Fruit fly (Drosophila melanogaster) whole organism, prepupa: ENCODE measurements around the gene Ask1.
A peak's percentile ranks its signal among the peaks of the same experiment; 100 is the strongest.

Experiments
- Blimp-1 ChIP-seq: fragments of 200-800 bp; sonication (Bioruptor generic); optimal IDR thresholded peaks from 3 replicates; lab custom pipeline; 2017; ENCODE audit warnings: missing biosample characterization, missing genetic modification characterization, mild to moderate bottlenecking, moderate library complexity, missing genetic modification reagents
- CG10631 ChIP-seq: fragments of 200-800 bp; sonication (Bioruptor generic); optimal IDR thresholded peaks from 2 replicates; lab custom pipeline; 2016; ENCODE audit warnings: missing biosample characterization, missing genetic modification characterization
- CG11294 ChIP-seq: fragments of 200-800 bp; sonication (Bioruptor generic); IDR thresholded peaks from 2 replicates; pipeline ENCODE4 v1.3.6; 2022; ENCODE audit warnings: missing biosample characterization, missing genetic modification characterization
- CG11762 ChIP-seq: fragments of 200-800 bp; sonication (Bioruptor generic); optimal IDR thresholded peaks from 3 replicates; lab custom pipeline; 2016; ENCODE audit warnings: missing biosample characterization, missing genetic modification characterization; ENCODE audit not compliant: insufficient read depth
- CG11902 ChIP-seq: fragments of 200-800 bp; sonication (Bioruptor generic); optimal IDR thresholded peaks from 3 replicates; lab custom pipeline; 2016; ENCODE audit warnings: missing biosample characterization, missing genetic modification characterization
- CG1621 ChIP-seq: fragments of 200-800 bp; sonication (Bioruptor generic); optimal IDR thresholded peaks from 3 replicates; lab custom pipeline; 2018; ENCODE audit warnings: missing biosample characterization, mild to moderate bottlenecking, missing genetic modification characterization
- CG16779 ChIP-seq: fragments of 200-800 bp; sonication (Bioruptor generic); optimal IDR thresholded peaks from 3 replicates; lab custom pipeline; 2017; ENCODE audit warnings: missing biosample characterization, mild to moderate bottlenecking, missing genetic modification characterization
- CG3032 ChIP-seq: fragments of 200-800 bp; optimal IDR thresholded peaks from 2 replicates; lab custom pipeline; 2019; ENCODE audit warnings: missing biosample characterization, mild to moderate bottlenecking, missing genetic modification characterization, moderate library complexity
- CG31627 ChIP-seq: fragments of 200-800 bp; sonication (Bioruptor generic); optimal IDR thresholded peaks from 3 replicates; lab custom pipeline; 2016; ENCODE audit warnings: missing biosample characterization, missing genetic modification characterization
- CG32006 ChIP-seq: fragments of 200-800 bp; sonication (Bioruptor generic); optimal IDR thresholded peaks from 3 replicates; lab custom pipeline; 2017; ENCODE audit warnings: missing biosample characterization, mild to moderate bottlenecking, missing genetic modification characterization
- CG34406 ChIP-seq: fragments of 200-800 bp; sonication (Bioruptor generic); optimal IDR thresholded peaks from 3 replicates; lab custom pipeline; 2016; ENCODE audit warnings: missing biosample characterization, missing genetic modification characterization
- CG3919 ChIP-seq: fragments of 200-800 bp; sonication (Bioruptor generic); optimal IDR thresholded peaks from 3 replicates; lab custom pipeline; 2016; ENCODE audit warnings: missing biosample characterization, missing genetic modification characterization
- CG4318 ChIP-seq: fragments of 200-800 bp; sonication (Bioruptor generic); optimal IDR thresholded peaks from 3 replicates; lab custom pipeline; 2017; ENCODE audit warnings: missing biosample characterization, mild to moderate bottlenecking, missing genetic modification characterization
- CG6163 ChIP-seq: fragments of 200-800 bp; sonication (Bioruptor generic); IDR thresholded peaks from 3 replicates; pipeline ENCODE4 v1.3.6; 2022; ENCODE audit warnings: missing biosample characterization, missing genetic modification characterization
- CG6792 ChIP-seq: fragments of 200-800 bp; sonication (Bioruptor generic); optimal IDR thresholded peaks from 3 replicates; lab custom pipeline; 2016; ENCODE audit warnings: missing biosample characterization, missing genetic modification characterization
- CG6808 ChIP-seq: fragments of 200-800 bp; sonication (Bioruptor generic); optimal IDR thresholded peaks from 3 replicates; lab custom pipeline; 2017; ENCODE audit warnings: missing biosample characterization, missing genetic modification characterization, mild to moderate bottlenecking, moderate library complexity, missing genetic modification reagents
- CG6854 ChIP-seq: fragments of 200-800 bp; sonication (Bioruptor generic); optimal IDR thresholded peaks from 2 replicates; lab custom pipeline; 2017; ENCODE audit warnings: missing biosample characterization, mild to moderate bottlenecking, missing genetic modification characterization
- CG7368 ChIP-seq: fragments of 200-800 bp; sonication (Bioruptor generic); optimal IDR thresholded peaks from 3 replicates; lab custom pipeline; 2016; ENCODE audit warnings: missing biosample characterization, missing genetic modification characterization
- CG8119 ChIP-seq: fragments of 200-800 bp; sonication (Bioruptor generic); IDR thresholded peaks from 3 replicates; pipeline ENCODE4 v1.3.6; 2022; ENCODE audit warnings: missing biosample characterization, missing genetic modification characterization
- CG8632 ChIP-seq: fragments of 200-800 bp; sonication (Bioruptor generic); optimal IDR thresholded peaks from 3 replicates; lab custom pipeline; 2016; ENCODE audit warnings: missing biosample characterization, missing genetic modification characterization
- Eip78C ChIP-seq: fragments of 200-800 bp; sonication (Bioruptor generic); peaks from one replicate; lab custom pipeline; 2016; ENCODE audit warnings: missing biosample characterization, missing genetic modification characterization
- Eip93F ChIP-seq: fragments of 200-800 bp; sonication (Bioruptor generic); optimal IDR thresholded peaks from 2 replicates; lab custom pipeline; 2016; ENCODE audit warnings: missing biosample characterization, mild to moderate bottlenecking, missing genetic modification characterization
- Ets96B ChIP-seq: fragments of 200-800 bp; optimal IDR thresholded peaks from 2 replicates; lab custom pipeline; 2019; ENCODE audit warnings: missing biosample characterization, mild to moderate bottlenecking, missing genetic modification characterization, moderate library complexity
- Gug ChIP-seq: fragments of 200-800 bp; sonication (Bioruptor generic); IDR thresholded peaks from 2 replicates; pipeline ENCODE4 v1.3.6; 2022; ENCODE audit warnings: missing biosample characterization, missing genetic modification characterization
- Hr38 ChIP-seq: sonication (Bioruptor generic); optimal IDR thresholded peaks from 2 replicates; lab custom pipeline; 2016; ENCODE audit warnings: missing biosample characterization, missing genetic modification characterization
- Hr39 ChIP-seq: fragments of 200-800 bp; sonication (Bioruptor generic); optimal IDR thresholded peaks from 2 replicates; lab custom pipeline; 2016; ENCODE audit warnings: missing biosample characterization, missing genetic modification characterization
- Hr4 ChIP-seq: fragments of 200-800 bp; sonication (Bioruptor generic); optimal IDR thresholded peaks from 3 replicates; lab custom pipeline; 2016; ENCODE audit warnings: missing biosample characterization, missing genetic modification characterization
- Lpt ChIP-seq: fragments of 200-800 bp; sonication (Bioruptor generic); optimal IDR thresholded peaks from 3 replicates; lab custom pipeline; 2016; ENCODE audit warnings: missing biosample characterization, missing genetic modification characterization
- OdsH ChIP-seq: fragments of 200-800 bp; sonication (Bioruptor generic); optimal IDR thresholded peaks from 3 replicates; lab custom pipeline; 2016; ENCODE audit warnings: missing biosample characterization, missing genetic modification characterization
- Smox ChIP-seq: fragments of 200-800 bp; sonication (Bioruptor generic); optimal IDR thresholded peaks from 3 replicates; lab custom pipeline; 2016; ENCODE audit warnings: missing biosample characterization, missing genetic modification characterization
- Sox102F ChIP-seq: fragments of 200-800 bp; sonication (Bioruptor generic); optimal IDR thresholded peaks from 2 replicates; lab custom pipeline; 2016; ENCODE audit warnings: missing biosample characterization, mild to moderate bottlenecking, missing genetic modification characterization
- Sox14 ChIP-seq: fragments of 200-800 bp; sonication (Bioruptor generic); optimal IDR thresholded peaks from 3 replicates; lab custom pipeline; 2016; ENCODE audit warnings: missing biosample characterization, missing genetic modification characterization
- Sox15 ChIP-seq: fragments of 200-800 bp; sonication (Bioruptor generic); optimal IDR thresholded peaks from 3 replicates; lab custom pipeline; 2016; ENCODE audit warnings: missing biosample characterization, missing genetic modification characterization
- achi ChIP-seq: fragments of 200-800 bp; sonication (Bioruptor generic); optimal IDR thresholded peaks from 3 replicates; lab custom pipeline; 2016; ENCODE audit warnings: missing biosample characterization, missing genetic modification characterization
- acj6 ChIP-seq: fragments of 200-800 bp; sonication (Bioruptor generic); optimal IDR thresholded peaks from 3 replicates; lab custom pipeline; 2016; ENCODE audit warnings: missing biosample characterization, missing genetic modification characterization
- cyc ChIP-seq: fragments of 200-800 bp; sonication (Bioruptor generic); optimal IDR thresholded peaks from 3 replicates; lab custom pipeline; 2016; ENCODE audit warnings: missing biosample characterization, missing genetic modification characterization
- dac ChIP-seq: fragments of 200-800 bp; sonication (Bioruptor generic); optimal IDR thresholded peaks from 2 replicates; lab custom pipeline; 2017; ENCODE audit warnings: missing biosample characterization, mild to moderate bottlenecking, missing genetic modification characterization
- dsx ChIP-seq: fragments of 200-800 bp; optimal IDR thresholded peaks from 3 replicates; lab custom pipeline; 2019; ENCODE audit warnings: missing biosample characterization, mild to moderate bottlenecking, missing genetic modification characterization, moderate library complexity; ENCODE audit not compliant: poor library complexity, severe bottlenecking
- eg ChIP-seq: fragments of 200-800 bp; sonication (Bioruptor generic); IDR thresholded peaks from 3 replicates; pipeline ENCODE4 v1.3.6; 2022; ENCODE audit warnings: missing biosample characterization, missing genetic modification characterization
- esn ChIP-seq: fragments of 200-800 bp; sonication (Bioruptor generic); optimal IDR thresholded peaks from 2 replicates; lab custom pipeline; 2016; ENCODE audit warnings: missing biosample characterization, mild to moderate bottlenecking, missing genetic modification characterization, moderate library complexity
- fd85E ChIP-seq: fragments of 200-800 bp; sonication (Bioruptor generic); optimal IDR thresholded peaks from 3 replicates; lab custom pipeline; 2016; ENCODE audit warnings: missing biosample characterization, missing genetic modification characterization
- fkh ChIP-seq: fragments of 200-800 bp; sonication (Bioruptor generic); optimal IDR thresholded peaks from 3 replicates; lab custom pipeline; 2017; ENCODE audit warnings: missing biosample characterization, mild to moderate bottlenecking, missing genetic modification characterization, moderate library complexity
- lz ChIP-seq: fragments of 200-800 bp; sonication (Bioruptor generic); optimal IDR thresholded peaks from 3 replicates; lab custom pipeline; 2016; ENCODE audit warnings: missing biosample characterization, missing genetic modification characterization
- net ChIP-seq: fragments of 200-800 bp; sonication (Bioruptor generic); optimal IDR thresholded peaks from 3 replicates; lab custom pipeline; 2016; ENCODE audit warnings: missing biosample characterization, missing genetic modification characterization
- pdm3 ChIP-seq: fragments of 200-800 bp; sonication (Bioruptor generic); optimal IDR thresholded peaks from 3 replicates; lab custom pipeline; 2016; ENCODE audit warnings: missing biosample characterization, missing genetic modification characterization
- salr ChIP-seq, 2 experiments: fragments of 200-800 bp; sonication (Bioruptor generic); optimal IDR thresholded peaks; 3 replicates each; lab custom pipeline; 2016 to 2018; ENCODE audit warnings: missing biosample characterization in 2 of 2, missing genetic modification characterization in 2 of 2, mild to moderate bottlenecking in 1 of 2
- svp ChIP-seq: fragments of 200-800 bp; sonication (Bioruptor generic); peaks from one replicate; lab custom pipeline; 2016; ENCODE audit warnings: missing biosample characterization, missing genetic modification characterization
- vri ChIP-seq: fragments of 200-800 bp; sonication (Bioruptor generic); optimal IDR thresholded peaks from 3 replicates; lab custom pipeline; 2016; ENCODE audit warnings: missing biosample characterization, mild to moderate bottlenecking, missing genetic modification characterization

The Ask1 gene

DNA sequence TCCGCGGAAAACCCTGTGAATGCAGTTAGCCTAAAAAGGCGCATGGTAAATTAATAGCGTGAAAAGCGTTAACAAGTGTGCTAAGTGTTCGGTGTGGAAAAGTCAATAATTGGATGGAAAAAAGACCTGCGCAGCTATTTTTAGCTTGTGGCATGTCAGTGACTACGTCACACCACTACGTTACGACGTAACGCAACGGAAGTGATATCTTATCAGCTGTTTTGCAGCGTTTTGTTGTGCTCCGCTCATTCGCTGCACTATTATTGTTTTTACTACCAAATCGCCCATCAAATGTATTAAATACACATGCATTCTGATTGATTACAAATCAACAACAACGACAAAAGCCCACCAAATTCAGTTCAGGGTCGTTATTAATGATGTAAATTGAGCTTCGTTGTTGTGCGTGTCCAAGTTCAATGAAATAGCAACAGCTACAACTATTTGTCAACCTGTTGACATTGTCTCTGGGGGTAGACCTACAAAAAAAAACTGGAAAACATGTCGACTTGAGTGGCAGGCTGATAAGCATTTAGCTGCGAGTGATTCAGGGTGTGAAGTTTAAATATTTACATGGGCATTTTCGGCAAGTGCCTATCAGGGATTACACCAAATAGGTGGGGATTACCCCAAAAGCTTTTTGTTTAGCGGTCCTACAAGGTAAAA is 31.8 kb upstream of the Ask1 start:
- TF ChIP-seq Hr39 (no peak), Ets96B (tag; lab: Kevin White, UChicago) (no peak), CG8119 (GFP tag; lab: Robert Waterston, UW) (no peak), esn (no peak), CG31627 (GFP tag; lab: Kevin White, UChicago) (no peak), Sox15 (no peak), CG7368 (GFP tag; lab: Kevin White, UChicago) (no peak), fkh (GFP tag; lab: Kevin White, UChicago) (peak; percentile 94)
- TF ChIP-seq, all 60 proteins: peak for 1

DNA sequence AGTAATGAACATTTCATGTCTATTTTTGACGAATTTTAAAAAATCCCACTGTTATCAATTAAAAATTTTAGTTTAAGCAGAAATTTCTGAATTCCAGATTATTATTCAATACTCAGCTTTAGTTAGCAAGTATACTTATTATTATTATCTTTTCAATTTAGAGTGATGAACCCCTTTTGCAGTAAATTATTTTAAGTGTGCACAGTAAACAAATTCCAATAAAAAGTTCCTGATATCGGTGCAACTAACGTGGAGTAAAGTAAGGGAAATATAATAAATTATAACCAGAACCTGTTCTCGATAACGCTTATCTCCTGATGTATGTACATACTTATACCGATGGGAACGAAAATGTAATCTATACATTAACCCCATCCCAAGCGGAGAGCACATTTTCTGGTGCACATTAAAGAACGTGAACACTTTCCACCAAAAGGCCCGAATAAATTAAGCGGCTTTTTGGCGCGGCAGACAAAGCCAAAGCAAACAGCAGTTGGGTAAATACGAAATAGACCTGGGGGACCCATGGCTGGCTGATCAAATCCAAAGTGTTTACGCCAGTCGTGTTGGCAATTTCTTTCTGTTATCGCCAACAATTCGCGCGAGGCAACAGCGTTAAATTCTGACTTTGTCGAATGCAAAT is 21.4 kb upstream of the Ask1 start:
- no peak for TF ChIP-seq Sox14
- TF ChIP-seq CG1621 (tag; lab: Kevin White, UChicago), result no peak
- no peak for TF ChIP-seq Smox (GFP tag; lab: Kevin White, UChicago)
- no peak for TF ChIP-seq CG3032 (tag; lab: Kevin White, UChicago)
- no peak for TF ChIP-seq lz (GFP tag; lab: Kevin White, UChicago)
- TF ChIP-seq CG34406 (GFP tag; lab: Kevin White, UChicago), result no peak
- TF ChIP-seq Sox102F (GFP tag; lab: Kevin White, UChicago), result no peak
- no peak for TF ChIP-seq achi
- TF ChIP-seq CG11294 (GFP tag; lab: Robert Waterston, UW), result no peak
- TF ChIP-seq Hr38 (GFP tag; lab: Kevin White, UChicago), result no peak
- TF ChIP-seq CG8632 (GFP tag; lab: Kevin White, UChicago), result no peak
- no peak for TF ChIP-seq OdsH (GFP tag; lab: Kevin White, UChicago)
- TF ChIP-seq fkh (GFP tag; lab: Kevin White, UChicago), result peak; percentile 85
- TF ChIP-seq CG7368 (GFP tag; lab: Kevin White, UChicago), result no peak
- no peak for TF ChIP-seq Lpt (GFP tag; lab: Kevin White, UChicago)
- TF ChIP-seq CG3919, result no peak
- peak; percentile 4 for TF ChIP-seq Blimp-1 (GFP tag; lab: Kevin White, UChicago)
- TF ChIP-seq CG10631 (GFP tag; lab: Kevin White, UChicago), result no peak
- no peak for TF ChIP-seq cyc (GFP tag; lab: Kevin White, UChicago)
- no peak for TF ChIP-seq Hr4 (GFP tag; lab: Kevin White, UChicago)
- TF ChIP-seq dac, result no peak
- TF ChIP-seq eg (GFP tag; lab: Robert Waterston, UW), result no peak
- peak; percentile 59 for TF ChIP-seq Eip93F
- TF ChIP-seq CG11902 (GFP tag; lab: Kevin White, UChicago), result no peak
- no peak for TF ChIP-seq acj6 (GFP tag; lab: Kevin White, UChicago)
- TF ChIP-seq Ets96B (tag; lab: Kevin White, UChicago), result no peak
- no peak for TF ChIP-seq CG8119 (GFP tag; lab: Robert Waterston, UW)
- peak; percentile 81 for TF ChIP-seq vri (GFP tag; lab: Kevin White, UChicago)
- no peak for TF ChIP-seq CG6163
- TF ChIP-seq CG11762 (GFP tag; lab: Kevin White, UChicago), result no peak
- TF ChIP-seq Gug, result no peak
- peak; percentile 17 for TF ChIP-seq CG6854
- TF ChIP-seq fd85E (GFP tag; lab: Kevin White, UChicago), result no peak
- no peak for TF ChIP-seq net (GFP tag; lab: Kevin White, UChicago)
- no peak for TF ChIP-seq CG4318 (GFP tag; lab: Kevin White, UChicago)
- TF ChIP-seq Hr39, result no peak
- no peak for TF ChIP-seq dsx
- no peak for TF ChIP-seq CG6792 (GFP tag; lab: Kevin White, UChicago)
- no peak for TF ChIP-seq pdm3 (GFP tag; lab: Kevin White, UChicago)
- no peak for TF ChIP-seq CG6808 (GFP tag; lab: Kevin White, UChicago)
- TF ChIP-seq CG16779 (tag; lab: Kevin White, UChicago), result no peak
- no peak for TF ChIP-seq salr (GFP tag; optimal IDR thresholded peaks at IDR 0.05; lab: Kevin White, UChicago)
- TF ChIP-seq esn, result peak; percentile 42
- no peak for TF ChIP-seq Sox15
- peak; percentile 73 for TF ChIP-seq svp (GFP tag; lab: Kevin White, UChicago)
- TF ChIP-seq CG32006, result no peak
- TF ChIP-seq Eip78C (GFP tag; lab: Kevin White, UChicago), result no peak
